Worm (Caenorhabditis elegans) whole organism, young adult: ENCODE measurements around the gene M03C11.1.
A peak's percentile ranks its signal among the peaks of the same experiment; 100 is the strongest.

ENCODE experiments used
- B0336.3 ChIP-seq: fragments of 200-800 bp; sonication (Bioruptor generic); IDR thresholded peaks from 2 replicates; pipeline ENCODE4 v1.3.6; 2022; ENCODE audit warnings: missing genetic modification characterization, missing compliant biosample characterization
- C06A6.2 ChIP-seq: fragments of 200-800 bp; sonication (Bioruptor generic); conservative IDR thresholded peaks from 2 replicates; pipeline ENCODE4 v1.3.6; 2022; ENCODE audit warnings: missing genetic modification characterization, missing compliant biosample characterization
- D2030.7 ChIP-seq: fragments of 200-800 bp; sonication (Bioruptor generic); IDR thresholded peaks from 2 replicates; pipeline ENCODE4 v1.3.6; 2022; ENCODE audit warnings: missing genetic modification reagents, missing genetic modification characterization, missing compliant biosample characterization
- F22D6.2 ChIP-seq: sonication (generic microtip); optimal IDR thresholded peaks from 2 replicates; lab custom pipeline; 2016; ENCODE audit warnings: mild to moderate bottlenecking, missing genetic modification characterization, missing compliant biosample characterization
- F33H1.4 ChIP-seq: fragments of 200-800 bp; sonication (Bioruptor generic); IDR thresholded peaks from 2 replicates; pipeline ENCODE4 v1.3.6; 2022; ENCODE audit warnings: missing genetic modification reagents, missing genetic modification characterization, missing compliant biosample characterization
- F37B4.10 ChIP-seq: fragments of 200-800 bp; sonication (Bioruptor generic); IDR thresholded peaks from 2 replicates; pipeline ENCODE4 v1.3.6; 2022; ENCODE audit warnings: missing genetic modification characterization, missing compliant biosample characterization
- F39B2.1 ChIP-seq: fragments of 200-800 bp; sonication (Bioruptor generic); IDR thresholded peaks from 2 replicates; pipeline ENCODE4 v1.3.6; 2022; ENCODE audit warnings: missing genetic modification reagents, missing genetic modification characterization, missing compliant biosample characterization
- Y53F4B.3 ChIP-seq: fragments of 200-800 bp; sonication (Bioruptor generic); IDR thresholded peaks from 2 replicates; pipeline ENCODE4 v1.3.6; 2022; ENCODE audit warnings: missing genetic modification reagents, missing genetic modification characterization, missing compliant biosample characterization
- Y56A3A.18 ChIP-seq: fragments of 200-800 bp; sonication (Bioruptor generic); IDR thresholded peaks from 2 replicates; pipeline ENCODE4 v1.3.6; 2022; ENCODE audit warnings: missing genetic modification reagents, missing genetic modification characterization, missing compliant biosample characterization
- Y79H2A.3 ChIP-seq: fragments of 200-800 bp; sonication (Bioruptor generic); conservative IDR thresholded peaks from 2 replicates; pipeline ENCODE4 v1.3.6; 2022; ENCODE audit warnings: missing genetic modification reagents, missing genetic modification characterization, missing compliant biosample characterization
- attf-3 ChIP-seq: fragments of 200-800 bp; sonication (Bioruptor generic); conservative IDR thresholded peaks from 2 replicates; pipeline ENCODE4 v1.3.6; 2022; ENCODE audit warnings: missing genetic modification reagents, missing genetic modification characterization, missing compliant biosample characterization
- ccch-3 ChIP-seq: fragments of 200-800 bp; sonication (Bioruptor generic); optimal IDR thresholded peaks from 2 replicates; lab custom pipeline; 2018; ENCODE audit warnings: mild to moderate bottlenecking, missing genetic modification characterization, missing compliant biosample characterization
- ceh-100 ChIP-seq: fragments of 200-800 bp; sonication (Bioruptor generic); IDR thresholded peaks from 2 replicates; pipeline ENCODE4 v1.3.6; 2022; ENCODE audit warnings: missing genetic modification reagents, missing genetic modification characterization, missing compliant biosample characterization
- ceh-91 ChIP-seq: fragments of 200-800 bp; sonication (Bioruptor generic); IDR thresholded peaks from 2 replicates; pipeline ENCODE4 v1.3.6; 2022; ENCODE audit warnings: missing genetic modification reagents, missing genetic modification characterization, missing compliant biosample characterization
- egl-44 ChIP-seq: fragments of 200-800 bp; sonication (Bioruptor generic); IDR thresholded peaks from 2 replicates; pipeline ENCODE4 v1.3.6; 2022; ENCODE audit warnings: missing genetic modification reagents, missing genetic modification characterization, missing compliant biosample characterization
- ets-4 ChIP-seq: fragments of 200-800 bp; sonication (Bioruptor generic); optimal IDR thresholded peaks from 2 replicates; lab custom pipeline; 2018; ENCODE audit warnings: mild to moderate bottlenecking, missing genetic modification characterization, missing compliant biosample characterization
- him-1 ChIP-seq: sonication (generic microtip); optimal IDR thresholded peaks from 2 replicates; lab custom pipeline; 2016; ENCODE audit warnings: missing genotype, missing genetic modification reagents, missing genetic modification characterization, missing compliant biosample characterization
- hsf-1 ChIP-seq: fragments of 200-800 bp; sonication (Bioruptor generic); IDR thresholded peaks from 2 replicates; pipeline ENCODE4 v1.3.6; 2022; ENCODE audit warnings: missing genetic modification reagents, missing genetic modification characterization, missing compliant biosample characterization
- let-607 ChIP-seq, 2 experiments: fragments of 200-800 bp in 1 of 2; sonication (Bioruptor generic) in 1 of 2; sonication (generic microtip) in 1 of 2; optimal IDR thresholded peaks; 2 replicates each; lab custom pipeline; 2016 to 2018; ENCODE audit warnings: mild to moderate bottlenecking in 2 of 2, missing compliant biosample characterization in 2 of 2, missing genetic modification characterization in 2 of 2, moderate library complexity in 2 of 2, missing genotype in 1 of 2
- madf-3 ChIP-seq: fragments of 200-800 bp; sonication (Bioruptor generic); IDR thresholded peaks from 2 replicates; pipeline ENCODE4 v1.3.6; 2022; ENCODE audit warnings: missing genetic modification reagents, missing genetic modification characterization, missing compliant biosample characterization
- pbrm-1 ChIP-seq: fragments of 200-800 bp; sonication (Bioruptor generic); IDR thresholded peaks from 2 replicates; pipeline ENCODE4 v1.3.6; 2022; ENCODE audit warnings: missing genetic modification reagents, missing genetic modification characterization, missing compliant biosample characterization
- snpc-1.1 ChIP-seq: sonication (generic microtip); optimal IDR thresholded peaks from 2 replicates; lab custom pipeline; 2017; ENCODE audit warnings: missing genetic modification characterization, mild to moderate bottlenecking, missing compliant biosample characterization, antibody characterized with exemption, moderate library complexity, missing genotype, missing genetic modification reagents; ENCODE audit not compliant: insufficient read depth
- sptf-2 ChIP-seq: fragments of 200-800 bp; sonication (Bioruptor generic); optimal IDR thresholded peaks from 2 replicates; lab custom pipeline; 2018; ENCODE audit warnings: mild to moderate bottlenecking, missing genetic modification characterization, missing compliant biosample characterization
- tbx-9 ChIP-seq: sonication (generic microtip); optimal IDR thresholded peaks from 2 replicates; lab custom pipeline; 2016; ENCODE audit warnings: borderline replicate concordance, missing genetic modification characterization, inconsistent platforms, missing compliant biosample characterization
- tlf-1 ChIP-seq: fragments of 200-800 bp; sonication (Bioruptor generic); optimal IDR thresholded peaks from 2 replicates; lab custom pipeline; 2018; ENCODE audit warnings: mild to moderate bottlenecking, missing genetic modification characterization, missing compliant biosample characterization
- unc-62 ChIP-seq: fragments of 150-350 bp; optimal IDR thresholded peaks from 2 replicates; lab custom pipeline; 2014; ENCODE audit warnings: missing biosample characterization, missing genetic modification reagents, missing genetic modification characterization
- xnd-1 ChIP-seq: sonication (generic microtip); optimal IDR thresholded peaks from 2 replicates; lab custom pipeline; 2016; ENCODE audit warnings: missing genotype, missing genetic modification reagents, missing genetic modification characterization, missing compliant biosample characterization
- zfh-2 ChIP-seq: fragments of 200-800 bp; sonication (Bioruptor generic); conservative IDR thresholded peaks from 2 replicates; pipeline ENCODE4 v1.3.6; 2022; ENCODE audit warnings: missing genetic modification reagents, missing genetic modification characterization, missing compliant biosample characterization
- zim-3 ChIP-seq: sonication (generic microtip); optimal IDR thresholded peaks from 2 replicates; lab custom pipeline; 2017; ENCODE audit warnings: mild to moderate bottlenecking, missing genetic modification characterization, moderate library complexity, missing compliant biosample characterization
- ztf-26 ChIP-seq: sonication (generic microtip); optimal IDR thresholded peaks from 2 replicates; lab custom pipeline; 2017; ENCODE audit warnings: missing genetic modification characterization, missing compliant biosample characterization
- ztf-6 ChIP-seq: fragments of 200-800 bp; sonication (Bioruptor generic); IDR thresholded peaks from 2 replicates; pipeline ENCODE4 v1.3.6; 2022; ENCODE audit warnings: missing genetic modification reagents, missing genetic modification characterization, missing compliant biosample characterization

The M03C11.1 gene

DNA sequence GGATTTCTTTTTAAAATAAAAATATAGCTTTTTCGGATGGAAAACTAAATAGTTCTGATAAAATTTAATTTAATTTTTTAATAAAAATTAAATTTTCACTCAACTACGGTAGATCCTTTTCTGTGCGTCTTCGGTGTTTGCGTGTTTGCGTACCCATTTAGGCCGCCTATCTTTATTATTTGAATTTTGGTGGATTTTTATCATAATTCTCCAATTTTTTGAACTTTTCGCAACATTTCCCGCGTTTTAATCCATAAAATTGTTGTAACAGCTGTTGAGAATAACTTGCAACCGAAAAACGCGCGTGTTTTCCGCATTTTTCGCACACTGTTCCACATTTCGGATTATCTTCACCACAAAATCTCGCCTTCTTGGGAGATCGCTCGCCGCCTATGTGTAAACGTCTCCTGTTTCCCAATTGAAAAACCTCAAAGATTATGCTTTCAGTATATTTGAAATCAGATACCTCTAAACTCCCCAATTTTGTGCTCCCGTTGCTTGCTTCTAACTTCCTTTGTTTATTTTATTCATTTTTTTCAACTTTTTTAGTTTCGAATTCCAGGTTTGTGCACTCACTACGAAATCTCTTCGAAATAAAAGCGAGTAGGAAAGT lies 44.2 kb downstream of the M03C11.1 start, which contains the start of gene T07C4.3 (continued):
- no peak for TF ChIP-seq zim-3 (tag; lab: Kevin White, UChicago)
- no peak for TF ChIP-seq sptf-2 (GFP tag; lab: Kevin White, UChicago)
- TF ChIP-seq tlf-1 = peak; percentile 44
- no peak for TF ChIP-seq ztf-6 (GFP tag; lab: Robert Waterston, UW)
- no peak for TF ChIP-seq F22D6.2 (tag; lab: Kevin White, UChicago)
- no peak for TF ChIP-seq C06A6.2
- no peak for TF ChIP-seq Y79H2A.3 (GFP tag; lab: Robert Waterston, UW)
- no peak for TF ChIP-seq F39B2.1 (GFP tag; lab: Robert Waterston, UW)
- TF ChIP-seq let-607 (tag; optimal IDR thresholded peaks at IDR 0.05; lab: Kevin White, UChicago) = no peak
- TF ChIP-seq F37B4.10 (GFP tag; lab: Robert Waterston, UW) = no peak
- TF ChIP-seq pbrm-1 = no peak
- no peak for TF ChIP-seq snpc-1.1 (tag; lab: Kevin White, UChicago)
- TF ChIP-seq ztf-26 (tag; lab: Kevin White, UChicago) = no peak
- TF ChIP-seq madf-3 = no peak
- TF ChIP-seq Y53F4B.3 (GFP tag; lab: Robert Waterston, UW) = no peak
- TF ChIP-seq xnd-1 (tag; lab: Kevin White, UChicago) = peak; percentile 28
- 0 out of 2 replicates have a peak, but pooled peaks have one; percentile 27 for TF ChIP-seq hsf-1 (GFP tag; lab: Robert Waterston, UW)
- no peak for TF ChIP-seq tbx-9 (tag; lab: Kevin White, UChicago)
- no peak for TF ChIP-seq ets-4 (GFP tag; lab: Kevin White, UChicago)
- peak; percentile 65 for TF ChIP-seq ceh-91 (GFP tag; lab: Robert Waterston, UW)
- no peak for TF ChIP-seq attf-3 (GFP tag; lab: Robert Waterston, UW)
- TF ChIP-seq B0336.3 (GFP tag; lab: Robert Waterston, UW) = no peak
- TF ChIP-seq D2030.7 (GFP tag; lab: Robert Waterston, UW) = peak; percentile 71
- peak; percentile 49; the same call in 1 of the 2 replicates for TF ChIP-seq F33H1.4 (GFP tag; lab: Robert Waterston, UW)
- TF ChIP-seq egl-44 (GFP tag; lab: Robert Waterston, UW) = no peak

DNA sequence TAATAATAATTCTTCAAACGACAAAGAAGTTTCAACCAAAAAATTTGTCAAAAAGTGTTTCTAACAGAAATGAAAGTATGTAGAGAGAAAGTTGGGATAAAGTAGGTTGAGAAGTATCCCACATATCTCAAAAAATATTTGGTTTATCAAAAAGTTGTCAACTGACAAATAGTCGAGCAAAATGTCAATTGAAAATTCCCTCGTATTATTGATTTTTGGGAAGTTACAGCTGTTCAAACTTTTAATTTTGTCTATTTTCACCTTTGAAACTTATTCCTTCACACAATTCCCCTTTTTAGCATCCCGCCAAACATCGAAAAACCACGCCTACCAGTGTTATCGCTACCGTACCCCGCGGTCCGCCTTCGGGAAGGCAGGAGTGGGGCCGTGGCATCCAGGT lies 48.8 kb downstream of the M03C11.1 start, which contains the start of gene tbx-8:
Gene tbx-8, plus strand, starts transcription at position 301 of the 400 bp plus-strand sequence.
- TF ChIP-seq ceh-100 (no peak), tlf-1 (no peak), zfh-2 (GFP tag; lab: Robert Waterston, UW) (peak; percentile 46; the same call in 1 of the 2 replicates), Y56A3A.18 (GFP tag; lab: Robert Waterston, UW) (no peak), him-1 (tag; lab: Kevin White, UChicago) (no peak)

- TF ChIP-seq ccch-3 (GFP tag; lab: Kevin White, UChicago) (no peak), unc-62 (peak; percentile 56)
Observed at ce11 chrIII:10344762-10345161, 51.1 kb downstream of the M03C11.1 start.
